Worm (Caenorhabditis elegans) whole organism, L4/young adult: ENCODE measurements around the gene K09C6.8.

Experiments
- dao-5 ChIP-seq: sonication (generic microtip); optimal IDR thresholded peaks from 2 replicates; lab custom pipeline; 2016; ENCODE audit warnings: missing genotype, missing genetic modification characterization, moderate library complexity, missing compliant biosample characterization
- him-1 ChIP-seq: sonication (generic microtip); optimal IDR thresholded peaks from 2 replicates; lab custom pipeline; 2016; ENCODE audit warnings: missing genotype, missing genetic modification reagents, missing genetic modification characterization, missing compliant biosample characterization

- TF ChIP-seq him-1 (tag; lab: Kevin White, UChicago) (no peak), dao-5 (no peak)
These were observed 46.2 kb upstream of the K09C6.8 start, which contains the start of gene T02B11.6 for ce11 chrV:889216-889615.
